Worm (Caenorhabditis elegans): Measurements from ENCODE around the gene cin-4.

DNA sequence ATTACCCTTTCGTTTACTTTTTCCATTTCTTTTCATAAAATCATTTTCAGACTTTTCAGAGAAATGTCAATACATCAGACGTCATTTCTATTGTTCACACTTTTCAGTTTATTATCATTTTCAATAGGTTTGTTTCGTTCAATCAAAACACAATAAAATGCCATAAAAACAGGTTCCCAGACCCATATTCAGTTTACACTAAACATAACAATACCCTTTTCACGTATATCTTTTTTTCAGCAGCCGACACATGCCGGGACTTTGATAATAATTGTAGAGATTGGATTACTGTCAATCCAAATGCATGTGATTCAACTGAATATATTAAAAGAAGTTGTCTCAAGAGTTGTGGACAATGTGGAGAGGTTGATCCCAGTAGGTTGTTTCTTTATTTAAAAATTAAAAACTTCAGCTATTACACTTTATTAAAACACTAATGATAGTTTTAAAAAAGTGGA lies 48.2 kb upstream of the cin-4 start, which contains the start of gene C15F1.1:
- TF ChIP-seq him-1 (tag; optimal IDR thresholded peaks at IDR 0.05) (no peak), dao-5 (tag; optimal IDR thresholded peaks at IDR 0.05) (no peak)

Measured in whole organism, L4/young adult.